Worm (Caenorhabditis elegans): Measurements from ENCODE around the gene mdt-6.

DNA sequence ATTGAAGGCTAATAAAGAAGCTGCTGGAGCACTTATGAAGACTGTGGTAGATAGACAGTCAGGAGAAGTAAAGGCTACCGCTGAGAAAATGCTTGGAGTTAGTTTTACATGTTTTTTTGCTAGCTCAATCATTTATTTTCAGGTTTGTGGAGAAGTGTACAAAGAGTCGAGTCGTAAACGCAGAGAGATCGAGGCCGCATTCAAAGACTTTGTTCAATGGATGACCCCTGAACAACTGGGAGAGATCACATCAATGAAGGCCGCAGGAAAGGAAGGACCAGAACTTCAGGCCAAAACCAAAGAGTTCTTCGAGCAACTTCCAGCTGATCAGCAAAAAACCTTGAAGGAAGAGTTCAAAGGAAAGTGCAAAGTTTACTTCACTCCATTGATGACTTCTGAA is 19.3 kb upstream of the mdt-6 start:
- TF ChIP-seq dao-5 (tag; optimal IDR thresholded peaks at IDR 0.05) (no peak), W03F9.2 (tag; optimal IDR thresholded peaks at IDR 0.05) (no peak)
